Worm (Caenorhabditis elegans): ENCODE results near the gene prdx-2.
A peak's percentile ranks its signal among the peaks of the same experiment; 100 is the strongest.

prdx-2 gene

DNA sequence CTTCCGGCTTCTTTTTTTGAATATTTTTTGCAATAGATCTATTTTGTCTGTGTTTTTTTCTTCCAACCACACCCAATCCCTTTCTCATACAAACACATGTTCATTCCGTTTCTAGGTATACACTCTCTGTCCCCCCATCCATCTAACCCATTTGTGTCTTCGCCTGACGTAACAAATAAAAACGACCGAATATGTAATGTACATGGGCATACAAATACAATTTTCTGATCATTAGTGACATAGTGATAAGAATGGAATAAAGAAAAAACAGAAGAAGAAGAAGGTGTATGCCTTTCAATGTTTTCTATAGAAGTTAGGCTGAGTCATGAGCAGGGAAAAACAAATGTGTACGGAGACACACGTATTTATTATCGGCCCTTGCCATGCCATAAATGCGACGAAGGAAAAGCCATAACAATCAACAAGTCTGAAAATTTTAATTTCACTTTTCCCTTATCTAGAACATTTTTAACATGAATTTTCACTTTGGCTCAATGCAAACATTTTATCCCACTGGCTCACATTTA, 44.2 kb upstream of the prdx-2 start:
- TF ChIP-seq aly-2 (tag; optimal IDR thresholded peaks at IDR 0.05) (no peak), ztf-4 (tag; optimal IDR thresholded peaks at IDR 0.05) (no peak), Y55F3AM.14 (GFP tag; optimal IDR thresholded peaks at IDR 0.05) (no peak), nhr-21 (tag; optimal IDR thresholded peaks at IDR 0.05) (peak; percentile 19), fos-1 (tag; optimal IDR thresholded peaks at IDR 0.05) (peak; percentile 53), lin-11 (tag; optimal IDR thresholded peaks at IDR 0.05) (no peak), R02D3.7 (tag; optimal IDR thresholded peaks at IDR 0.05) (no peak), sma-9 (GFP tag; optimal IDR thresholded peaks at IDR 0.05) (peak; percentile 6), sma-9 (tag; optimal IDR thresholded peaks at IDR 0.05) (no peak)

DNA sequence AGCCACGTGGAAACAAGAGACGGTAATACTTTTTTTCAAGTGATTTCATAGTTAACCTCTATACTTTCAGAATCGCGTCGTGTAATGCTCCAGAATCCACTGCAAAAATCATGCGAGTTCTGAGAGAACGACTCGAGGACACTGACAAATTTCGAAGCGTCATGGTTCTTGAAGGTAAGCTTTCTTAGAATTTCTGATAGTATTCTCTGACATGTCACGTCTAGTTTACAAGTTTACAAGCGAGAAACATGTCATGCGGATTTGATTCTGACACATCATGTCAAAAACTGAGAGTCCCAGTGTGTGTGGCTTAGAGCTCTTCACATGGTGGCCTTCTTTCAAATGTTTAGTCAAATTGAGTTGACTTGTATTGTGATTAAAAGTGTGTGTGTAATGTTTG, 43.4 kb upstream of the prdx-2 start:
- TF ChIP-seq nhr-21 (tag; optimal IDR thresholded peaks at IDR 0.05) (peak; percentile 31), ztf-4 (tag; optimal IDR thresholded peaks at IDR 0.05) (no peak), mbf-1 (tag; optimal IDR thresholded peaks at IDR 0.05) (no peak), sem-4 (tag; optimal IDR thresholded peaks at IDR 0.05) (no peak), Y55F3AM.14 (GFP tag; optimal IDR thresholded peaks at IDR 0.05) (no peak), nhr-12 (tag; optimal IDR thresholded peaks at IDR 0.05) (no peak), nhr-6 (tag; optimal IDR thresholded peaks at IDR 0.05) (no peak), nhr-129 (tag; optimal IDR thresholded peaks at IDR 0.05) (peak; percentile 56), aly-2 (tag; optimal IDR thresholded peaks at IDR 0.05) (no peak), nhr-25 (tag; optimal IDR thresholded peaks at IDR 0.05) (no peak), C34F6.9 (tag; optimal IDR thresholded peaks at IDR 0.05) (peak; percentile 15), unc-62 (GFP tag; optimal IDR thresholded peaks at IDR 0.05) (no peak), lin-13 (GFP tag; optimal IDR thresholded peaks at IDR 0.05) (peak; percentile 2), lin-39 (tag; optimal IDR thresholded peaks at IDR 0.05) (no peak), elt-1 (tag; optimal IDR thresholded peaks at IDR 0.05) (no peak), nhr-23 (tag; optimal IDR thresholded peaks at IDR 0.05) (no peak), lsy-2 (tag; optimal IDR thresholded peaks at IDR 0.05) (peak in 1 of 2 experiments; percentile 12), nhr-10 (tag; optimal IDR thresholded peaks at IDR 0.05) (no peak), gmeb-1 (tag; optimal IDR thresholded peaks at IDR 0.05) (no peak), mab-5 (tag; optimal IDR thresholded peaks at IDR 0.05) (no peak)

ce11 chrII:5335370-5336034, 42.5 kb upstream of the prdx-2 start:
- TF ChIP-seq sma-9 (GFP tag; optimal IDR thresholded peaks at IDR 0.05), result peak; percentile 27
- no peak for TF ChIP-seq sma-9 (tag; optimal IDR thresholded peaks at IDR 0.05)
- peak; percentile 64 for TF ChIP-seq nhr-21 (tag; optimal IDR thresholded peaks at IDR 0.05)
- TF ChIP-seq unc-39 (tag; optimal IDR thresholded peaks at IDR 0.05), result no peak
- no peak for TF ChIP-seq nhr-129 (tag; optimal IDR thresholded peaks at IDR 0.05)
- TF ChIP-seq gmeb-1 (tag; optimal IDR thresholded peaks at IDR 0.05), result no peak
- peak; percentile 60 for TF ChIP-seq crh-2 (tag; optimal IDR thresholded peaks at IDR 0.05)
- TF ChIP-seq egl-27 (tag; optimal IDR thresholded peaks at IDR 0.05), result no peak
- peak; percentile 64 for TF ChIP-seq unc-55 (GFP tag; optimal IDR thresholded peaks at IDR 0.05)
- no peak for TF ChIP-seq dmd-4 (tag; optimal IDR thresholded peaks at IDR 0.05)
- TF ChIP-seq ama-1 (optimal IDR thresholded peaks at IDR 0.05), result no peak
- TF ChIP-seq peb-1 (tag; optimal IDR thresholded peaks at IDR 0.05), result no peak
- no peak for TF ChIP-seq nhr-10 (tag; optimal IDR thresholded peaks at IDR 0.05)
- TF ChIP-seq zag-1 (tag; optimal IDR thresholded peaks at IDR 0.05), result no peak
- no peak for TF ChIP-seq blmp-1 (tag; optimal IDR thresholded peaks at IDR 0.05; ENCODE audit: insufficient read depth)
- TF ChIP-seq nhr-25 (tag; optimal IDR thresholded peaks at IDR 0.05), result no peak
- TF ChIP-seq sem-4 (tag; optimal IDR thresholded peaks at IDR 0.05), result no peak
- no peak for TF ChIP-seq sma-3 (GFP tag; optimal IDR thresholded peaks at IDR 0.05)
- no peak for TF ChIP-seq R02D3.7 (tag; optimal IDR thresholded peaks at IDR 0.05)
- TF ChIP-seq ztf-11 (tag; optimal IDR thresholded peaks at IDR 0.05), result no peak
- TF ChIP-seq snpc-4 (tag; optimal IDR thresholded peaks at IDR 0.05), result no peak
- peak; percentile 13 for TF ChIP-seq mab-5 (tag; optimal IDR thresholded peaks at IDR 0.05)
- TF ChIP-seq nhr-12 (tag; optimal IDR thresholded peaks at IDR 0.05), result no peak
- no peak for TF ChIP-seq elt-3 (tag; optimal IDR thresholded peaks at IDR 0.05)
- TF ChIP-seq aly-2 (tag; optimal IDR thresholded peaks at IDR 0.05), result no peak
- TF ChIP-seq F13H6.1 (tag; optimal IDR thresholded peaks at IDR 0.05), result no peak
- TF ChIP-seq fos-1 (tag; optimal IDR thresholded peaks at IDR 0.05), result peak; percentile 41
- TF ChIP-seq lsy-2 (tag; optimal IDR thresholded peaks at IDR 0.05), result no peak
- TF ChIP-seq ztf-4 (tag; optimal IDR thresholded peaks at IDR 0.05), result no peak
- no peak for TF ChIP-seq ZK546.5 (tag; optimal IDR thresholded peaks at IDR 0.05)
- no peak for TF ChIP-seq nhr-6 (tag; optimal IDR thresholded peaks at IDR 0.05)
- TF ChIP-seq alr-1 (tag; optimal IDR thresholded peaks at IDR 0.05), result no peak

All from whole organism, L2 larva.